Fruit fly (Drosophila melanogaster): ENCODE data around the gene BtbVII.

DNA sequence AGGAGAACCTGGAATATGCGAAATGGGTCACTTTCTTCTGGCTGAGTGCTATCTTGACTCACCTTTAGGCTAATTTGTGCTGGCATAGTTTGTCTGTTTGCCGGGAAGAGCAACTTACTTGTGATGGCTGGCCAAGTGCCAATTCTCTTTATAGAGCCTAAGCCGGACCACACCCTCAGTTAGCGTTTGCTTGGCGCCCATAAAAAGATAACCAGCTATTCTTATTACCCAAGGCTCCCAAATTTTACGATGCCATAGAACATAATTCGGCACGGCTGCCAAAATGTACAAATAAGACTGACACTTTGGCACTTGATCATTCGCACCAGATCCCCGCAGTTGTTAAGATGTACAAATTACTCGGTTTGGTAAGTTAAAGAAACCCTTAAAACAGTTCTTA is 41.2 kb downstream of the BtbVII start, which contains the start of the genes CG42525 and CG14958:
- no peak for TF ChIP-seq CG8478 (optimal IDR thresholded peaks at IDR 0.05)
- TF ChIP-seq CTCF (optimal IDR thresholded peaks at IDR 0.05), result no peak
